Worm (Caenorhabditis elegans) whole organism, midembryonic: ENCODE measurements around the gene T02D1.8.

ENCODE experiments used
- cog-1 ChIP-seq: sonication (generic microtip); optimal IDR thresholded peaks from 2 replicates; lab custom pipeline; 2016; ENCODE audit warnings: missing genetic modification characterization, missing compliant biosample characterization
- flt-1 ChIP-seq: fragments of 200-800 bp; sonication (Bioruptor generic); IDR thresholded peaks from 2 replicates; pipeline ENCODE4 v1.3.6; 2022; ENCODE audit warnings: missing genetic modification characterization, missing compliant biosample characterization
- tab-1 ChIP-seq: fragments of 200-800 bp; sonication (Bioruptor generic); IDR thresholded peaks from 2 replicates; pipeline ENCODE4 v1.3.6; 2022; ENCODE audit warnings: missing genetic modification characterization, missing compliant biosample characterization

DNA sequence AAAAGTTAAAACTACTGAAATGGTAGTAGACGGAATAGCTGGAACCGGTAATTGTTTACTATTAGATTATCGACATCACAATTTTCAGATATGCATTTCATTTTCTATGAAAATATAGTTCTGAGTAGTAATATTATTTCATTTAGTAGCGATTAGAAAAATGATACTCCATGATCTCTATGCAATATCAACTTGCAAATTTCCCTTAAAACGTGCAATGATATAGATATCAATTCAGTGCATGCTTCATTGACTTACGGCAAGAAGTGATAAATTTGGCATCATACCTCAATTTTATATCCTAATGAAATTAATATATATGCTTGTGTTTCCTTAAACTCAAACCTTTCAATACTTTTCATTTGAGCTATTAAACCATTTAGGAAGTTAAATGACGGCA lies 44.6 kb downstream of the T02D1.8 start, which contains the start of gene C49C3.21:
- TF ChIP-seq flt-1 (GFP tag; lab: Robert Waterston, UW) (no peak), cog-1 (tag; lab: Kevin White, UChicago) (no peak), tab-1 (GFP tag; lab: Robert Waterston, UW) (no peak)
